Worm (Caenorhabditis elegans): Measurements from ENCODE around the gene C17H11.6.

Gene C17H11.6

DNA sequence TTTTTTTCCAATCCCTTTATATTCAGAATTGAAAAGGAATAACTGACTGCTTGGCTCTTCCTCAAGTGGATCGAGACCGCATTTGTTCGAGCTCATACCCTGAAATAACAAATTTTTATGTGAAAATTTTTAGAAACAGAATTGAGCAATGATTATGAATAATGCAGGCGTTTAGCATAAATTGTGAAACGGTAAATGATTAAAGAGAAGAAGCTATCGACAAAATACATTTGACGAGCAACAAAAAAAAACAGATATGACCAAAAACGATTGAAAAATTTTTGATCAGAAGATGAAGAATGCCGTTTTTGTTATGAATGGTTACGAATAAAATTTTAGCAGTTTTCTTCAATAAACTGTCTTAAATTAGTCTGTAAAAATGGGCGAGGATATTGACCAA, at the start of gene C17H11.6:
TSS of gene C17H11.6 (minus strand) at position 101 of the 400 bp plus-strand sequence.
- TF ChIP-seq bed-1 (GFP tag; IDR thresholded peaks at IDR 0.05): no peak
- TF ChIP-seq snpc-3.4 (tag; optimal IDR thresholded peaks at IDR 0.05): no peak
- no peak for TF ChIP-seq nhr-120 (GFP tag; IDR thresholded peaks at IDR 0.05)

DNA sequence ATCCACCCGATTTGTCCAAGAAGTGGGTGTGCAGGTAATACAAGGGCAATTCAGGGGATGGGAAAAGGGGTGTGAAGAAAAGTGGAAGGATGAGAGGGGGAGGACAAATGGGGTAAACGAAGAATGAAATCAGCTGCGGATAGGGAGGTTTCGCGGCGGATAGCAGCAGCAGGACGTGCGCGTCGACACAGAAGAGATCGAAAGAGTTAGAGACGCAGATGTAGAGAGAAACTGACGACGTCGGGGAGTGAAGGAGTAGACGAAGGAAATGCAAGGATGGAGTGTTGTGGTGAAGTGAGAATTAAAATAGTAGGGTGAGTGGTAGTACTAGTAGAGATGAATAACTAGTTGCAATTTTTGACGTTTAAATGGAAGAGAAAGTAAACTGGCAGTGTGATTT, 48.7 kb upstream of the C17H11.6 start, which contains the start of gene M60.6:
TSS of gene M60.6 (minus strand) at position 166 of the 400 bp plus-strand sequence.
- TF ChIP-seq egrh-3 (GFP tag; IDR thresholded peaks at IDR 0.05) (0 out of 2 replicates have a peak, but pooled peaks have one; percentile 10), ekl-4 (GFP tag; IDR thresholded peaks at IDR 0.05) (no peak), zfh-2 (GFP tag; conservative IDR thresholded peaks at IDR 0.05) (peak; percentile 73), ztf-28 (GFP tag; IDR thresholded peaks at IDR 0.05) (no peak), atf-7 (tag; optimal IDR thresholded peaks at IDR 0.05) (no peak), aptf-2 (GFP tag; conservative IDR thresholded peaks at IDR 0.05) (no peak), K11D2.4 (GFP tag; IDR thresholded peaks at IDR 0.05) (no peak), F49E8.2 (tag; optimal IDR thresholded peaks at IDR 0.05; ENCODE audit: insufficient read depth) (no peak), C17E4.6 (GFP tag; IDR thresholded peaks at IDR 0.05) (no peak), him-1 (tag; optimal IDR thresholded peaks at IDR 0.05) (no peak), let-607 (tag; optimal IDR thresholded peaks at IDR 0.05) (no peak), mel-28 (tag; optimal IDR thresholded peaks at IDR 0.05; ENCODE audit: borderline replicate concordance) (no peak), Y56A3A.18 (GFP tag; IDR thresholded peaks at IDR 0.05) (no peak), F10E7.11 (tag; optimal IDR thresholded peaks at IDR 0.05) (no peak), pha-4 (tag; optimal IDR thresholded peaks at IDR 0.05) (no peak), dpl-1 (GFP tag; optimal IDR thresholded peaks at IDR 0.05) (no peak), F23B12.7 (tag; optimal IDR thresholded peaks at IDR 0.05; ENCODE audit: insufficient read depth) (no peak), T26A5.8 (tag; optimal IDR thresholded peaks at IDR 0.05) (no peak), lin-35 (GFP tag; optimal IDR thresholded peaks at IDR 0.05) (no peak), cebp-1 (GFP tag; IDR thresholded peaks at IDR 0.05) (no peak), cebp-1 (tag; optimal IDR thresholded peaks at IDR 0.05) (peak; percentile 11), hmg-1.2 (GFP tag; IDR thresholded peaks at IDR 0.05) (peak; percentile 42; the same call in 1 of the 2 replicates), nfyb-1 (GFP tag; IDR thresholded peaks at IDR 0.05) (no peak), hlh-12 (tag; optimal IDR thresholded peaks at IDR 0.05) (no peak), repo-1 (tag; optimal IDR thresholded peaks at IDR 0.05) (no peak), lin-40 (tag; optimal IDR thresholded peaks at IDR 0.05) (no peak), nhr-27 (tag; optimal IDR thresholded peaks at IDR 0.05) (no peak), ceh-27 (GFP tag; optimal IDR thresholded peaks at IDR 0.05) (peak; percentile 14), lsl-1 (GFP tag; optimal IDR thresholded peaks at IDR 0.05) (no peak), hrde-1 (tag; optimal IDR thresholded peaks at IDR 0.05; ENCODE audit: borderline replicate concordance) (no peak), xnd-1 (tag; optimal IDR thresholded peaks at IDR 0.05) (no peak)

DNA sequence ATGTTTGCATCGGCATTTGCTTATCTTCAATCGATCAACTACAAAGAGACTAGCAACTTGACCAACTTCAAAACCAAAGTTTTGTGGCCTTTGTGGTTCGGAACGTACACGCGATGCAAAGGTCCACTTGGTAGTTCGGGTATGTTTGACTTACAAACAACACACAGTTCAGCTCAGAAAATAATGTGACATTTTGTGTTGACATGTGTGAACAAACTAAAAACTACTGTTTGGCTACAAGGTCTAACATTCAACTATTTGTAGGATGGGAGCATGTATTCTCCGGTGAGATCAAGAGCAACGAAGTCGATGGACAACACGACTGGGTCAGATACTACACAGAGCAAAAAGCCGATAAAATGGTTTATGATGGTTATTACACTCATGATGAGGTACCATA, 43.5 kb upstream of the C17H11.6 start:
- TF ChIP-seq fkh-3 (tag; optimal IDR thresholded peaks at IDR 0.05): no peak
- TF ChIP-seq unc-130 (GFP tag; optimal IDR thresholded peaks at IDR 0.05): no peak
- TF ChIP-seq lir-1 (GFP tag; conservative IDR thresholded peaks at IDR 0.05): no peak
- no peak for TF ChIP-seq ztf-25 (GFP tag; IDR thresholded peaks at IDR 0.05)
- TF ChIP-seq C17E4.6 (GFP tag; IDR thresholded peaks at IDR 0.05): no peak
- 0 out of 2 replicates have a peak, but pooled peaks have one; percentile 59 for TF ChIP-seq madf-3 (GFP tag; IDR thresholded peaks at IDR 0.05)
- no peak for TF ChIP-seq cebp-1 (GFP tag; IDR thresholded peaks at IDR 0.05)
- TF ChIP-seq cebp-1 (tag; optimal IDR thresholded peaks at IDR 0.05): no peak
- TF ChIP-seq lin-26 (GFP tag; IDR thresholded peaks at IDR 0.05): no peak
